Worm (Caenorhabditis elegans) whole organism, L1 larva: ENCODE results near the gene F44E2.9.
A peak's percentile ranks its signal among the peaks of the same experiment; 100 is the strongest.

ENCODE experiments used
- C04F5.9 ChIP-seq: sonication (generic microtip); optimal IDR thresholded peaks from 2 replicates; lab custom pipeline; 2016; ENCODE audit warnings: missing genetic modification characterization, missing compliant biosample characterization
- C16A3.4 ChIP-seq: fragments of 150-350 bp; optimal IDR thresholded peaks from 2 replicates; lab custom pipeline; 2014; ENCODE audit warnings: missing biosample characterization, missing genetic modification characterization
- C34B4.2 ChIP-seq: sonication (generic microtip); optimal IDR thresholded peaks from 2 replicates; lab custom pipeline; 2017; ENCODE audit warnings: mild to moderate bottlenecking, missing genetic modification characterization, missing compliant biosample characterization
- F16B12.6 ChIP-seq: fragments of 150-350 bp; optimal IDR thresholded peaks from 2 replicates; lab custom pipeline; 2014; ENCODE audit warnings: missing biosample characterization, missing genetic modification characterization
- alr-1 ChIP-seq: fragments of 200-800 bp; sonication (Bioruptor generic); optimal IDR thresholded peaks from 2 replicates; lab custom pipeline; 2018; ENCODE audit warnings: borderline replicate concordance, mild to moderate bottlenecking, missing genetic modification characterization, missing compliant biosample characterization
- blmp-1 ChIP-seq: fragments of 150-350 bp; optimal IDR thresholded peaks from 2 replicates; lab custom pipeline; 2014; ENCODE audit warnings: missing biosample characterization, missing genetic modification characterization
- ceh-8 ChIP-seq: fragments of 200-800 bp; sonication (Bioruptor generic); optimal IDR thresholded peaks from 2 replicates; lab custom pipeline; 2018; ENCODE audit warnings: mild to moderate bottlenecking, missing genetic modification characterization, moderate library complexity, missing compliant biosample characterization
- ceh-82 ChIP-seq, 3 experiments: fragments of 150-350 bp in 1 of 3; sonication (generic microtip) in 2 of 3; optimal IDR thresholded peaks; 2 replicates each; lab custom pipeline; 2014 to 2017; ENCODE audit warnings: missing biosample characterization in 3 of 3, missing genetic modification characterization in 3 of 3
- ceh-90 ChIP-seq: sonication (generic microtip); optimal IDR thresholded peaks from 2 replicates; lab custom pipeline; 2016; ENCODE audit warnings: missing genetic modification characterization, missing compliant biosample characterization
- efl-1 ChIP-seq, 4 experiments: fragments of 150-350 bp; optimal IDR thresholded peaks in 3 of 4; peaks in 1 of 4; 1 replicate in 1 of 4; 2 replicates in 3 of 4; lab custom pipeline; 2014; ENCODE audit warnings: missing biosample characterization in 2 of 4, missing genetic modification characterization in 2 of 4, missing genetic modification reagents in 2 of 4
- efl-3 ChIP-seq: fragments of 200-800 bp; sonication (Bioruptor generic); optimal IDR thresholded peaks from 2 replicates; lab custom pipeline; 2018; ENCODE audit warnings: mild to moderate bottlenecking, missing genetic modification characterization, missing compliant biosample characterization
- egl-13 ChIP-seq: sonication (generic microtip); optimal IDR thresholded peaks from 2 replicates; lab custom pipeline; 2016; ENCODE audit warnings: missing genotype, missing genetic modification reagents, missing genetic modification characterization, missing compliant biosample characterization
- egl-27 ChIP-seq, 2 experiments: fragments of 150-350 bp in 1 of 2; sonication (generic microtip); optimal IDR thresholded peaks; 3 replicates each; lab custom pipeline; 2017 to 2018; ENCODE audit warnings: missing biosample characterization in 2 of 2, missing genetic modification characterization in 2 of 2, missing genetic modification reagents in 2 of 2
- elt-2 ChIP-seq: sonication (generic microtip); optimal IDR thresholded peaks from 2 replicates; lab custom pipeline; 2016; ENCODE audit warnings: missing genetic modification characterization, mild to moderate bottlenecking, inconsistent platforms, missing compliant biosample characterization, missing genetic modification reagents
- elt-3 ChIP-seq, 6 experiments: fragments of 150-350 bp in 1 of 6; sonication (generic microtip); optimal IDR thresholded peaks; 2 replicates each; lab custom pipeline; 2017 to 2018; ENCODE audit warnings: missing biosample characterization in 6 of 6, missing genetic modification characterization in 6 of 6, inconsistent platforms in 1 of 6
- ets-5 ChIP-seq: fragments of 200-800 bp; sonication (Bioruptor generic); IDR thresholded peaks from 2 replicates; pipeline ENCODE4 v1.3.6; 2022; ENCODE audit warnings: missing genetic modification characterization, missing compliant biosample characterization
- fkh-8 ChIP-seq: sonication (generic microtip); optimal IDR thresholded peaks from 2 replicates; lab custom pipeline; 2016; ENCODE audit warnings: mild to moderate bottlenecking, missing genetic modification characterization, missing compliant biosample characterization
- fos-1 ChIP-seq: fragments of 150-350 bp; optimal IDR thresholded peaks from 2 replicates; lab custom pipeline; 2014; ENCODE audit warnings: missing biosample characterization, missing genetic modification characterization
- grh-1 ChIP-seq: fragments of 200-800 bp; sonication (Bioruptor generic); IDR thresholded peaks from 2 replicates; pipeline ENCODE4 v1.3.6; 2022; ENCODE audit warnings: missing genetic modification reagents, missing genetic modification characterization, missing compliant biosample characterization
- hlh-17 ChIP-seq: fragments of 200-800 bp; sonication (Bioruptor generic); optimal IDR thresholded peaks from 2 replicates; lab custom pipeline; 2018; ENCODE audit warnings: missing genetic modification characterization, mild to moderate bottlenecking, missing compliant biosample characterization, moderate library complexity, borderline replicate concordance
- hpl-2 ChIP-seq: fragments of 150-350 bp; optimal IDR thresholded peaks from 2 replicates; lab custom pipeline; 2014; ENCODE audit warnings: missing biosample characterization, missing genetic modification reagents, missing genetic modification characterization
- isw-1 ChIP-seq: fragments of 200-800 bp; sonication (Bioruptor generic); IDR thresholded peaks from 2 replicates; pipeline ENCODE4 v1.3.6; 2022; ENCODE audit warnings: missing genetic modification characterization, missing compliant biosample characterization
- lin-14 ChIP-seq: fragments of 200-800 bp; sonication (Bioruptor generic); optimal IDR thresholded peaks from 2 replicates; lab custom pipeline; 2018; ENCODE audit warnings: mild to moderate bottlenecking, missing genetic modification characterization, moderate library complexity, missing compliant biosample characterization
- lin-15B ChIP-seq: fragments of 150-350 bp; sonication (generic microtip); optimal IDR thresholded peaks from 3 replicates; lab custom pipeline; 2014; ENCODE audit warnings: missing biosample characterization, missing genetic modification characterization
- lin-35 ChIP-seq, 2 experiments: fragments of 150-350 bp; optimal IDR thresholded peaks; 2 replicates each; lab custom pipeline; 2014; ENCODE audit warnings: missing biosample characterization in 2 of 2, missing genetic modification characterization in 2 of 2, missing genetic modification reagents in 2 of 2
- mab-9 ChIP-seq: fragments of 200-800 bp; sonication (Bioruptor generic); IDR thresholded peaks from 2 replicates; pipeline ENCODE4 v1.3.6; 2022; ENCODE audit warnings: missing genetic modification reagents, missing genetic modification characterization, missing compliant biosample characterization
- mdl-1 ChIP-seq, 2 experiments: fragments of 150-350 bp; optimal IDR thresholded peaks; 2 replicates each; lab custom pipeline; 2014 to 2017; ENCODE audit warnings: missing biosample characterization in 2 of 2, missing genetic modification characterization in 2 of 2, inconsistent platforms in 1 of 2
- mef-2 ChIP-seq: fragments of 150-350 bp; optimal IDR thresholded peaks from 2 replicates; lab custom pipeline; 2014; ENCODE audit warnings: missing biosample characterization, missing genetic modification characterization
- nhr-11 ChIP-seq: fragments of 150-350 bp; optimal IDR thresholded peaks from 2 replicates; lab custom pipeline; 2014; ENCODE audit warnings: missing biosample characterization, missing genetic modification characterization
- nhr-12 ChIP-seq: sonication (generic microtip); optimal IDR thresholded peaks from 2 replicates; lab custom pipeline; 2017; ENCODE audit warnings: missing biosample characterization, missing genetic modification characterization
- nhr-19 ChIP-seq: fragments of 200-800 bp; sonication (Bioruptor generic); conservative IDR thresholded peaks from 2 replicates; pipeline ENCODE4 v1.3.6; 2022; ENCODE audit warnings: missing genetic modification characterization, missing compliant biosample characterization
- nhr-20 ChIP-seq: sonication (generic microtip); optimal IDR thresholded peaks from 2 replicates; lab custom pipeline; 2016; ENCODE audit warnings: mild to moderate bottlenecking, missing genetic modification characterization, missing compliant biosample characterization
- nhr-237 ChIP-seq: fragments of 150-350 bp; optimal IDR thresholded peaks from 2 replicates; lab custom pipeline; 2014; ENCODE audit warnings: missing biosample characterization, missing genetic modification characterization
- nhr-47 ChIP-seq: sonication (generic microtip); optimal IDR thresholded peaks from 2 replicates; lab custom pipeline; 2016; ENCODE audit warnings: mild to moderate bottlenecking, missing genetic modification characterization, moderate library complexity, missing compliant biosample characterization
- nhr-71 ChIP-seq: sonication (generic microtip); optimal IDR thresholded peaks from 2 replicates; lab custom pipeline; 2016; ENCODE audit warnings: mild to moderate bottlenecking, missing genetic modification characterization, moderate library complexity, missing compliant biosample characterization
- nhr-77 ChIP-seq: fragments of 150-350 bp; optimal IDR thresholded peaks from 2 replicates; lab custom pipeline; 2014; ENCODE audit warnings: missing biosample characterization, missing genetic modification characterization
- nhr-90 ChIP-seq: sonication (generic microtip); optimal IDR thresholded peaks from 2 replicates; lab custom pipeline; 2016; ENCODE audit warnings: mild to moderate bottlenecking, missing genetic modification characterization, missing compliant biosample characterization; ENCODE audit not compliant: poor library complexity
- pax-3 ChIP-seq: fragments of 200-800 bp; sonication (Bioruptor generic); optimal IDR thresholded peaks from 2 replicates; lab custom pipeline; 2018; ENCODE audit warnings: mild to moderate bottlenecking, missing genetic modification characterization, moderate library complexity, missing compliant biosample characterization
- pqm-1 ChIP-seq: sonication (generic microtip); optimal IDR thresholded peaks from 3 replicates; lab custom pipeline; 2017; ENCODE audit warnings: missing biosample characterization, missing genetic modification characterization
- rnt-1 ChIP-seq: sonication (generic microtip); optimal IDR thresholded peaks from 2 replicates; lab custom pipeline; 2016; ENCODE audit warnings: mild to moderate bottlenecking, missing genetic modification characterization, moderate library complexity, missing compliant biosample characterization
- skn-1 ChIP-seq: fragments of 150-350 bp; optimal IDR thresholded peaks from 2 replicates; lab custom pipeline; 2014; ENCODE audit warnings: missing biosample characterization, missing genetic modification characterization
- swsn-7 ChIP-seq: sonication (generic microtip); optimal IDR thresholded peaks from 2 replicates; lab custom pipeline; 2016; ENCODE audit warnings: missing genetic modification characterization, missing compliant biosample characterization
- tbx-2 ChIP-seq: sonication (generic microtip); optimal IDR thresholded peaks from 2 replicates; lab custom pipeline; 2016; ENCODE audit warnings: missing genetic modification characterization, missing compliant biosample characterization
- tlp-1 ChIP-seq: fragments of 150-350 bp; optimal IDR thresholded peaks from 2 replicates; lab custom pipeline; 2014; ENCODE audit warnings: missing biosample characterization, missing genetic modification characterization
- unc-130 ChIP-seq: fragments of 150-350 bp; optimal IDR thresholded peaks from 2 replicates; lab custom pipeline; 2017; ENCODE audit warnings: missing biosample characterization, missing genetic modification characterization, inconsistent platforms
- unc-30 ChIP-seq: sonication (generic microtip); optimal IDR thresholded peaks from 2 replicates; lab custom pipeline; 2017; ENCODE audit warnings: missing biosample characterization, missing genetic modification characterization
- unc-62 ChIP-seq: fragments of 150-350 bp; optimal IDR thresholded peaks from 2 replicates; lab custom pipeline; 2014; ENCODE audit warnings: missing biosample characterization, missing genetic modification reagents, missing genetic modification characterization
- unc-86 ChIP-seq: sonication (generic microtip); optimal IDR thresholded peaks from 2 replicates; lab custom pipeline; 2016; ENCODE audit warnings: missing genetic modification characterization, missing compliant biosample characterization
- unc-98 ChIP-seq: fragments of 200-800 bp; sonication (Bioruptor generic); IDR thresholded peaks from 2 replicates; pipeline ENCODE4 v1.3.6; 2022; ENCODE audit warnings: missing genetic modification characterization, missing compliant biosample characterization
- vab-15 ChIP-seq: sonication (generic microtip); optimal IDR thresholded peaks from 2 replicates; lab custom pipeline; 2017; ENCODE audit warnings: missing genotype, mild to moderate bottlenecking, missing genetic modification characterization, missing compliant biosample characterization
- zip-4 ChIP-seq: fragments of 200-800 bp; sonication (Bioruptor generic); optimal IDR thresholded peaks from 2 replicates; lab custom pipeline; 2018; ENCODE audit warnings: mild to moderate bottlenecking, missing genetic modification characterization, moderate library complexity, missing compliant biosample characterization
- ztf-4 ChIP-seq: fragments of 150-350 bp; optimal IDR thresholded peaks from 2 replicates; lab custom pipeline; 2014; ENCODE audit warnings: missing biosample characterization, missing genetic modification characterization

Gene F44E2.9

ce11 chrIII:8865294-8865766, 15.0 kb upstream of the F44E2.9 start:
- TF ChIP-seq lin-35 (GFP tag; optimal IDR thresholded peaks at IDR 0.05; lab: Kevin White, UChicago) (peak; percentile 57 to 63), lin-15B (tag; lab: Kevin White, UChicago) (peak; percentile 2), grh-1 (peak; percentile 69), mdl-1 (tag; optimal IDR thresholded peaks at IDR 0.05; lab: Kevin White, UChicago) (peak in 1 of 2 experiments; percentile 45), fos-1 (peak; percentile 57), rnt-1 (peak; percentile 92), C34B4.2 (tag; lab: Kevin White, UChicago) (peak; percentile 60), swsn-7 (tag; lab: Kevin White, UChicago) (peak; percentile 78), fkh-8 (no peak), nhr-19 (GFP tag; lab: Robert Waterston, UW) (peak; percentile 89), ceh-8 (GFP tag; lab: Kevin White, UChicago) (peak; percentile 55), efl-3 (no peak), nhr-237 (tag; lab: Kevin White, UChicago) (no peak), unc-130 (tag; lab: Kevin White, UChicago) (peak; percentile 59), isw-1 (GFP tag; lab: Robert Waterston, UW) (no peak), nhr-20 (tag; lab: Kevin White, UChicago) (peak; percentile 94), C16A3.4 (tag; lab: Kevin White, UChicago) (no peak), elt-3 (tag; optimal IDR thresholded peaks at IDR 0.05; lab: Kevin White, UChicago) (peak in 3 of 6 experiments; percentile 6 to 29 (median 19)), mab-9 (no peak), nhr-71 (tag; lab: Kevin White, UChicago) (peak; percentile 93), blmp-1 (tag; lab: Kevin White, UChicago) (peak; percentile 29), nhr-77 (tag; lab: Kevin White, UChicago) (no peak), F16B12.6 (tag; lab: Kevin White, UChicago) (peak; percentile 18), elt-2 (peak; percentile 41), nhr-47 (tag; lab: Kevin White, UChicago) (peak; percentile 80), hlh-17 (no peak), hpl-2 (GFP tag; lab: Kevin White, UChicago) (peak; percentile 40), tbx-2 (tag; lab: Kevin White, UChicago) (peak; percentile 68), nhr-90 (tag; lab: Kevin White, UChicago) (peak; percentile 82), mef-2 (tag; lab: Kevin White, UChicago) (no peak), unc-86 (tag; lab: Kevin White, UChicago) (no peak), nhr-11 (tag; lab: Kevin White, UChicago) (no peak), ceh-90 (tag; lab: Kevin White, UChicago) (no peak), unc-30 (tag; lab: Kevin White, UChicago) (no peak), C04F5.9 (tag; lab: Kevin White, UChicago) (peak; percentile 74), ztf-4 (peak; percentile 56), alr-1 (tag; lab: Kevin White, UChicago) (no peak), lin-14 (GFP tag; lab: Kevin White, UChicago) (peak; percentile 94), egl-27 (tag; optimal IDR thresholded peaks at IDR 0.05; lab: Kevin White, UChicago) (no peak), skn-1 (peak; percentile 55), efl-1 (optimal IDR thresholded peaks at IDR 0.05; lab: Kevin White, UChicago) (peak; percentile 38 to 45), efl-1 (GFP tag; optimal IDR thresholded peaks at IDR 0.05 in 1 of 2; lab: Kevin White, UChicago) (peak; percentile 36 to 91), pqm-1 (no peak), vab-15 (tag; lab: Kevin White, UChicago) (no peak), tlp-1 (no peak), zip-4 (GFP tag; lab: Kevin White, UChicago) (peak; percentile 35), nhr-12 (tag; lab: Kevin White, UChicago) (no peak), ceh-82 (tag; optimal IDR thresholded peaks at IDR 0.05; lab: Kevin White, UChicago) (peak in 2 of 3 experiments; percentile 34 to 61), pax-3 (tag; lab: Kevin White, UChicago) (no peak), unc-62 (GFP tag; lab: Kevin White, UChicago) (no peak), ets-5 (GFP tag; lab: Robert Waterston, UW) (no peak), unc-98 (peak; percentile 48; the same call in 1 of the 2 replicates), egl-13 (tag; lab: Kevin White, UChicago) (no peak)
